Worm (Caenorhabditis elegans): ENCODE results near the gene R166.3.

ce11 chrII:10574177-10574576 lies 35.0 kb upstream of the R166.3 start:
- TF ChIP-seq cnd-1 (tag; optimal IDR thresholded peaks at IDR 0.05) (no peak), mls-2 (tag; optimal IDR thresholded peaks at IDR 0.05) (no peak), unc-39 (tag; optimal IDR thresholded peaks at IDR 0.05) (no peak), snpc-4 (tag; optimal IDR thresholded peaks at IDR 0.05) (no peak), lin-13 (tag; optimal IDR thresholded peaks at IDR 0.05) (no peak), unc-62 (GFP tag; optimal IDR thresholded peaks at IDR 0.05) (no peak), elt-1 (tag; optimal IDR thresholded peaks at IDR 0.05; ENCODE audit: borderline replicate concordance, insufficient read depth) (no peak)
